Fruit fly (Drosophila melanogaster) whole organism, embryonic: ENCODE data around the gene Ubi-p63E.

Experiments used
- ATbp ChIP-seq: fragments of 200-800 bp; sonication (Bioruptor generic); optimal IDR thresholded peaks from 2 replicates; lab custom pipeline; 2017; ENCODE audit warnings: missing biosample characterization, mild to moderate bottlenecking, missing genetic modification characterization, missing genetic modification reagents
- Antp ChIP-seq: fragments of 200-800 bp; sonication (Bioruptor generic); optimal IDR thresholded peaks from 3 replicates; lab custom pipeline; 2016; ENCODE audit warnings: missing biosample characterization, missing genetic modification characterization
- Awh ChIP-seq: fragments of 200-800 bp; sonication (Bioruptor generic); IDR thresholded peaks from 2 replicates; pipeline ENCODE4, ENCODE4 v1.3.6; 2022; ENCODE audit warnings: missing biosample characterization, missing genetic modification characterization
- CG11696 ChIP-seq: fragments of 200-800 bp; sonication (Bioruptor generic); IDR thresholded peaks from 2 replicates; pipeline ENCODE4 v1.3.6; 2022; ENCODE audit warnings: missing biosample characterization, missing genetic modification characterization
- CG12071 ChIP-seq: fragments of 200-800 bp; sonication (Bioruptor generic); optimal IDR thresholded peaks from 3 replicates; lab custom pipeline; 2018; ENCODE audit warnings: missing biosample characterization, mild to moderate bottlenecking, missing genetic modification characterization
- CG1233 ChIP-seq: fragments of 200-800 bp; sonication (Bioruptor generic); optimal IDR thresholded peaks from 4 replicates; lab custom pipeline; 2018; ENCODE audit warnings: missing biosample characterization, mild to moderate bottlenecking, missing genetic modification characterization
- CG14965 ChIP-seq: fragments of 200-800 bp; sonication (Bioruptor generic); optimal IDR thresholded peaks from 2 replicates; lab custom pipeline; 2016; ENCODE audit warnings: missing biosample characterization, missing genetic modification characterization, borderline replicate concordance
- CG15011 ChIP-seq: fragments of 200-800 bp; sonication (Bioruptor generic); optimal IDR thresholded peaks from 3 replicates; lab custom pipeline; 2018; ENCODE audit warnings: missing biosample characterization, mild to moderate bottlenecking, missing genetic modification characterization
- CG16779 ChIP-seq: fragments of 200-800 bp; sonication (Bioruptor generic); IDR thresholded peaks from 2 replicates; pipeline ENCODE4 v1.3.6; 2022; ENCODE audit warnings: missing biosample characterization, missing genetic modification characterization
- CG17186 ChIP-seq: fragments of 200-800 bp; sonication (Bioruptor generic); optimal IDR thresholded peaks from 3 replicates; lab custom pipeline; 2017; ENCODE audit warnings: missing biosample characterization, missing genetic modification reagents, missing genetic modification characterization
- CG17359 ChIP-seq: fragments of 200-800 bp; sonication (Bioruptor generic); optimal IDR thresholded peaks from 3 replicates; lab custom pipeline; 2018; ENCODE audit warnings: missing biosample characterization, mild to moderate bottlenecking, missing genetic modification characterization, moderate library complexity
- CG18476 ChIP-seq: fragments of 200-800 bp; sonication (Bioruptor generic); optimal IDR thresholded peaks from 2 replicates; lab custom pipeline; 2016; ENCODE audit warnings: missing biosample characterization, mild to moderate bottlenecking, missing genetic modification characterization
- CG3407 ChIP-seq: fragments of 200-800 bp; sonication (Bioruptor generic); optimal IDR thresholded peaks from 2 replicates; lab custom pipeline; 2018; ENCODE audit warnings: missing biosample characterization, mild to moderate bottlenecking, missing genetic modification characterization
- CG3838 ChIP-seq: fragments of 200-800 bp; sonication (Bioruptor generic); optimal IDR thresholded peaks from 3 replicates; lab custom pipeline; 2016; ENCODE audit warnings: missing biosample characterization, missing genetic modification characterization
- CG43689 ChIP-seq: fragments of 200-800 bp; sonication (Bioruptor generic); IDR thresholded peaks from 2 replicates; pipeline ENCODE4 v1.3.6; 2022; ENCODE audit warnings: missing biosample characterization, missing genetic modification characterization
- CG4424 ChIP-seq: fragments of 200-800 bp; sonication (Bioruptor generic); optimal IDR thresholded peaks from 3 replicates; lab custom pipeline; 2016; ENCODE audit warnings: missing biosample characterization, missing genetic modification characterization
- CG4707 ChIP-seq: fragments of 200-800 bp; sonication (Bioruptor generic); optimal IDR thresholded peaks from 2 replicates; lab custom pipeline; 2018; ENCODE audit warnings: missing biosample characterization, mild to moderate bottlenecking, missing genetic modification characterization, moderate library complexity
- CG6765 ChIP-seq: fragments of 200-800 bp; sonication (Bioruptor generic); optimal IDR thresholded peaks from 3 replicates; lab custom pipeline; 2017; ENCODE audit warnings: missing biosample characterization, mild to moderate bottlenecking, missing genetic modification characterization
- CG6854 ChIP-seq: fragments of 200-800 bp; sonication (Bioruptor generic); optimal IDR thresholded peaks from 3 replicates; lab custom pipeline; 2017; ENCODE audit warnings: missing biosample characterization, mild to moderate bottlenecking, missing genetic modification characterization
- CG7271 ChIP-seq: fragments of 200-800 bp; sonication (Bioruptor generic); optimal IDR thresholded peaks from 2 replicates; lab custom pipeline; 2018; ENCODE audit warnings: missing biosample characterization, mild to moderate bottlenecking, missing genetic modification characterization, moderate library complexity
- Camta ChIP-seq: fragments of 200-800 bp; sonication (Bioruptor generic); optimal IDR thresholded peaks from 2 replicates; lab custom pipeline; 2016; ENCODE audit warnings: missing biosample characterization, missing genetic modification characterization
- CoRest ChIP-seq: fragments of 200-800 bp; sonication (Bioruptor generic); optimal IDR thresholded peaks from 3 replicates; lab custom pipeline; 2018; ENCODE audit warnings: missing biosample characterization, mild to moderate bottlenecking, missing genetic modification characterization, moderate library complexity
- CrebB ChIP-seq: fragments of 200-800 bp; sonication (Bioruptor generic); optimal IDR thresholded peaks from 3 replicates; lab custom pipeline; 2018; ENCODE audit warnings: missing biosample characterization, mild to moderate bottlenecking, missing genetic modification characterization
- D19B ChIP-seq: fragments of 200-800 bp; sonication (Bioruptor generic); optimal IDR thresholded peaks from 2 replicates; lab custom pipeline; 2017; ENCODE audit warnings: missing biosample characterization, mild to moderate bottlenecking, missing genetic modification characterization
- Dip2 ChIP-seq: fragments of 200-800 bp; sonication (Bioruptor generic); IDR thresholded peaks from 2 replicates; pipeline ENCODE4 v1.3.6; 2022; ENCODE audit warnings: missing biosample characterization, missing genetic modification characterization
- Fer2 ChIP-seq: fragments of 200-800 bp; sonication (Bioruptor generic); optimal IDR thresholded peaks from 2 replicates; lab custom pipeline; 2018; ENCODE audit warnings: missing biosample characterization, mild to moderate bottlenecking, missing genetic modification characterization, moderate library complexity
- Hand ChIP-seq: fragments of 200-800 bp; sonication (Bioruptor generic); optimal IDR thresholded peaks from 2 replicates; lab custom pipeline; 2017; ENCODE audit warnings: mild to moderate bottlenecking, missing biosample characterization, missing genetic modification reagents, missing genetic modification characterization
- Kr ChIP-seq: fragments of 200-800 bp; sonication (Bioruptor generic); optimal IDR thresholded peaks from 2 replicates; lab custom pipeline; 2017; ENCODE audit warnings: missing biosample characterization, mild to moderate bottlenecking, missing genetic modification characterization
- Mad ChIP-seq: fragments of 200-800 bp; sonication (Bioruptor generic); optimal IDR thresholded peaks from 2 replicates; lab custom pipeline; 2016; ENCODE audit warnings: missing biosample characterization, missing genetic modification characterization
- Nf-YB ChIP-seq: fragments of 200-800 bp; sonication (Bioruptor generic); optimal IDR thresholded peaks from 3 replicates; lab custom pipeline; 2019; ENCODE audit warnings: missing biosample characterization, mild to moderate bottlenecking, missing genetic modification characterization, moderate library complexity
- Stat92E ChIP-seq, 3 experiments: fragments of >200 bp in 2 of 3; fragments of 200-800 bp in 1 of 3; sonication (Bioruptor generic) in 1 of 3; optimal IDR thresholded peaks; 2 replicates each; lab custom pipeline; 2017 to 2019; ENCODE audit warnings: missing biosample characterization in 3 of 3, missing genetic modification characterization in 3 of 3, mild to moderate bottlenecking in 1 of 3, moderate library complexity in 1 of 3
- ara ChIP-seq: fragments of 200-800 bp; sonication (Bioruptor generic); IDR thresholded peaks from 2 replicates; pipeline ENCODE4 v1.3.6; 2022; ENCODE audit warnings: missing biosample characterization, missing genetic modification characterization
- dimm ChIP-seq: fragments of 200-800 bp; sonication (Bioruptor generic); IDR thresholded peaks from 2 replicates; pipeline ENCODE4 v1.3.6; 2022; ENCODE audit warnings: missing biosample characterization, missing genetic modification characterization
- gcm2 ChIP-seq: fragments of 200-800 bp; sonication (Bioruptor generic); optimal IDR thresholded peaks from 2 replicates; lab custom pipeline; 2016; ENCODE audit warnings: missing biosample characterization, missing genetic modification characterization
- gro ChIP-seq: fragments of 200-800 bp; sonication (Bioruptor generic); optimal IDR thresholded peaks from 2 replicates; lab custom pipeline; 2016; ENCODE audit warnings: missing biosample characterization, missing genetic modification characterization
- her ChIP-seq: fragments of 200-800 bp; sonication (Bioruptor generic); optimal IDR thresholded peaks from 2 replicates; lab custom pipeline; 2016; ENCODE audit warnings: missing biosample characterization, missing genetic modification characterization
- inv ChIP-seq: fragments of 200-800 bp; sonication (Bioruptor generic); IDR thresholded peaks from 2 replicates; pipeline ENCODE4 v1.3.6; 2022; ENCODE audit warnings: missing biosample characterization, missing genetic modification characterization; ENCODE audit not compliant: partially characterized antibody
- jigr1 ChIP-seq: fragments of 200-800 bp; sonication (Bioruptor generic); IDR thresholded peaks from 3 replicates; pipeline ENCODE4 v1.3.6; 2022; ENCODE audit warnings: missing biosample characterization, missing genetic modification characterization
- kni ChIP-seq: fragments of 200-800 bp; sonication (Bioruptor generic); optimal IDR thresholded peaks from 3 replicates; lab custom pipeline; 2017; ENCODE audit warnings: mild to moderate bottlenecking, missing biosample characterization, missing genetic modification reagents, missing genetic modification characterization
- mld ChIP-seq: fragments of 200-800 bp; sonication (Bioruptor generic); IDR thresholded peaks from 3 replicates; pipeline ENCODE4 v1.3.6; 2022; ENCODE audit warnings: missing biosample characterization, missing genetic modification characterization; ENCODE audit not compliant: partially characterized antibody
- pfk ChIP-seq: fragments of 200-800 bp; sonication (Bioruptor generic); optimal IDR thresholded peaks from 2 replicates; lab custom pipeline; 2018; ENCODE audit warnings: missing biosample characterization, mild to moderate bottlenecking, missing genetic modification characterization, moderate library complexity
- ranshi ChIP-seq: fragments of 200-800 bp; sonication (Bioruptor generic); IDR thresholded peaks from 2 replicates; pipeline ENCODE4 v1.3.6; 2022; ENCODE audit warnings: missing biosample characterization, missing genetic modification characterization
- schlank ChIP-seq: fragments of 200-800 bp; sonication (Bioruptor generic); optimal IDR thresholded peaks from 2 replicates; lab custom pipeline; 2018; ENCODE audit warnings: missing biosample characterization, mild to moderate bottlenecking, missing genetic modification characterization
- sd ChIP-seq: fragments of 200-800 bp; sonication (Bioruptor generic); optimal IDR thresholded peaks from 3 replicates; lab custom pipeline; 2018; ENCODE audit warnings: missing biosample characterization, mild to moderate bottlenecking, missing genetic modification characterization, moderate library complexity
- sens ChIP-seq: fragments of 200-800 bp; sonication (Bioruptor generic); peaks from one replicate; lab custom pipeline; 2016; ENCODE audit warnings: missing biosample characterization, missing genetic modification characterization
- sisA ChIP-seq: fragments of 200-800 bp; sonication (Bioruptor generic); IDR thresholded peaks from 2 replicates; pipeline ENCODE4 v1.3.6; 2022; ENCODE audit warnings: missing biosample characterization, missing genetic modification characterization
- unpg ChIP-seq: fragments of 200-800 bp; sonication (Bioruptor generic); optimal IDR thresholded peaks from 3 replicates; lab custom pipeline; 2018; ENCODE audit warnings: missing biosample characterization, mild to moderate bottlenecking, missing genetic modification characterization, moderate library complexity
- vvl ChIP-seq: fragments of 200-800 bp; sonication (Bioruptor generic); IDR thresholded peaks from 2 replicates; pipeline ENCODE4 v1.3.6; 2022; ENCODE audit warnings: missing biosample characterization, missing genetic modification characterization
- zen2 ChIP-seq: fragments of 200-800 bp; sonication (Bioruptor generic); IDR thresholded peaks from 3 replicates; pipeline ENCODE4 v1.3.6; 2022; ENCODE audit warnings: missing biosample characterization, missing genetic modification characterization; ENCODE audit not compliant: partially characterized antibody

Gene Ubi-p63E

dm6 chr3L:3902491-3903198 lies at the start of gene Ubi-p63E (continued):
- TF ChIP-seq CoRest (tag; lab: Kevin White, UChicago) (peak; percentile 74), CG14965 (no peak), ara (GFP tag; lab: Robert Waterston, UW) (no peak), dimm (GFP tag; lab: Robert Waterston, UW) (no peak), pfk (peak; percentile 34), ATbp (GFP tag; lab: Kevin White, UChicago) (no peak), CG4424 (peak; percentile 67), Hand (GFP tag; lab: Kevin White, UChicago) (no peak), schlank (tag; lab: Kevin White, UChicago) (no peak), CG16779 (no peak), gcm2 (GFP tag; lab: Kevin White, UChicago) (no peak), Fer2 (tag; lab: Kevin White, UChicago) (peak; percentile 56), Mad (GFP tag; lab: Kevin White, UChicago) (peak; percentile 54), gro (peak; percentile 62), CG17359 (peak; percentile 51), CG6765 (GFP tag; lab: Kevin White, UChicago) (no peak), mld (GFP tag; lab: Robert Waterston, UW) (no peak), Kr (GFP tag; lab: Kevin White, UChicago) (no peak), Stat92E (GFP tag; optimal IDR thresholded peaks at IDR 0.05; lab: Kevin White, UChicago) (peak in 1 of 3 experiments; percentile 50), CG3838 (peak; percentile 35), CG4707 (GFP tag; lab: Kevin White, UChicago) (peak; percentile 31), CG43689 (GFP tag; lab: Robert Waterston, UW) (no peak), CG12071 (GFP tag; lab: Kevin White, UChicago) (no peak), sisA (GFP tag; lab: Robert Waterston, UW) (no peak), ranshi (GFP tag; lab: Robert Waterston, UW) (no peak), Awh (no peak), CG18476 (peak; percentile 50), vvl (GFP tag; lab: Robert Waterston, UW) (no peak), sd (tag; lab: Kevin White, UChicago) (no peak), CG11696 (GFP tag; lab: Robert Waterston, UW) (no peak), CG7271 (tag; lab: Kevin White, UChicago) (no peak), kni (GFP tag; lab: Kevin White, UChicago) (no peak), Dip2 (GFP tag; lab: Robert Waterston, UW) (no peak), CrebB (tag; lab: Kevin White, UChicago) (peak; percentile 48), CG3407 (GFP tag; lab: Kevin White, UChicago) (peak; percentile 22), zen2 (no peak), D19B (no peak), unpg (GFP tag; lab: Kevin White, UChicago) (peak; percentile 60), CG1233 (GFP tag; lab: Kevin White, UChicago) (peak; percentile 27), Camta (GFP tag; lab: Kevin White, UChicago) (peak; percentile 61), CG6854 (GFP tag; lab: Kevin White, UChicago) (no peak), CG17186 (GFP tag; lab: Kevin White, UChicago) (no peak), CG15011 (GFP tag; lab: Kevin White, UChicago) (peak; percentile 27), sens (GFP tag; lab: Kevin White, UChicago) (peak; percentile 94), inv (GFP tag; lab: Robert Waterston, UW) (no peak), her (GFP tag; lab: Kevin White, UChicago) (peak; percentile 64), Nf-YB (GFP tag; lab: Kevin White, UChicago) (peak; percentile 35), jigr1 (GFP tag; lab: Robert Waterston, UW) (no peak), Antp (GFP tag; lab: Kevin White, UChicago) (peak; percentile 66)
